Fruit fly (Drosophila melanogaster) whole organism, embryonic: ENCODE results near the gene Sf3a2.

Source experiments
- Abd-B ChIP-seq: fragments of 200-800 bp; sonication (Bioruptor generic); optimal IDR thresholded peaks from 2 replicates; lab custom pipeline; 2018; ENCODE audit warnings: missing biosample characterization, mild to moderate bottlenecking, missing genetic modification characterization, moderate library complexity
- CG11695 ChIP-seq: fragments of 200-800 bp; sonication (Bioruptor generic); IDR thresholded peaks from 3 replicates; pipeline ENCODE4 v1.3.6; 2022; ENCODE audit warnings: missing biosample characterization, missing genetic modification characterization
- CG32532 ChIP-seq: fragments of 200-800 bp; sonication (Bioruptor generic); IDR thresholded peaks from 2 replicates; pipeline ENCODE4 v1.3.6; 2022; ENCODE audit warnings: missing biosample characterization, missing genetic modification characterization
- CoRest ChIP-seq: fragments of 200-800 bp; sonication (Bioruptor generic); optimal IDR thresholded peaks from 3 replicates; lab custom pipeline; 2018; ENCODE audit warnings: missing biosample characterization, mild to moderate bottlenecking, missing genetic modification characterization, moderate library complexity
- row ChIP-seq: fragments of 200-800 bp; sonication (Bioruptor generic); IDR thresholded peaks from 3 replicates; pipeline ENCODE4 v1.3.6; 2022; ENCODE audit warnings: missing biosample characterization, missing genetic modification characterization
- twi ChIP-seq: fragments of 200-800 bp; optimal IDR thresholded peaks from 2 replicates; lab custom pipeline; 2019; ENCODE audit warnings: missing biosample characterization, mild to moderate bottlenecking, missing genetic modification characterization, moderate library complexity

- TF ChIP-seq CoRest (tag; lab: Kevin White, UChicago) (no peak), twi (tag; lab: Kevin White, UChicago) (no peak), Abd-B (no peak), row (no peak), CG32532 (GFP tag; lab: Robert Waterston, UW) (no peak), CG11695 (GFP tag; lab: Robert Waterston, UW) (no peak)
These were observed 23.4 kb upstream of the Sf3a2 start for dm6 chr3L:12837196-12837720.
